Worm (Caenorhabditis elegans) whole organism, L1 larva: ENCODE results near the gene cal-5.

Experiments used
- grh-1 ChIP-seq: fragments of 200-800 bp; sonication (Bioruptor generic); IDR thresholded peaks from 2 replicates; pipeline ENCODE4 v1.3.6; 2022; ENCODE audit warnings: missing genetic modification reagents, missing genetic modification characterization, missing compliant biosample characterization
- mdl-1 ChIP-seq, 2 experiments: fragments of 150-350 bp; optimal IDR thresholded peaks; 2 replicates each; lab custom pipeline; 2014 to 2017; ENCODE audit warnings: missing biosample characterization in 2 of 2, missing genetic modification characterization in 2 of 2, inconsistent platforms in 1 of 2
- snpc-4 ChIP-seq: fragments of 150-350 bp; optimal IDR thresholded peaks from 2 replicates; lab custom pipeline; 2014; ENCODE audit warnings: missing biosample characterization, missing genetic modification characterization
- sox-4 ChIP-seq: sonication (generic microtip); optimal IDR thresholded peaks from 2 replicates; lab custom pipeline; 2016; ENCODE audit warnings: missing genetic modification characterization, missing compliant biosample characterization
- unc-62 ChIP-seq: fragments of 150-350 bp; optimal IDR thresholded peaks from 2 replicates; lab custom pipeline; 2014; ENCODE audit warnings: missing biosample characterization, missing genetic modification reagents, missing genetic modification characterization

- TF ChIP-seq sox-4 (tag; lab: Kevin White, UChicago) (no peak), mdl-1 (tag; optimal IDR thresholded peaks at IDR 0.05; lab: Kevin White, UChicago) (no peak), grh-1 (no peak), unc-62 (GFP tag; lab: Kevin White, UChicago) (no peak), snpc-4 (no peak)
Measured at ce11 chrX:5067796-5068195, 10.0 kb downstream of the cal-5 start, which contains the start of gene clc-7.
